Worm (Caenorhabditis elegans) whole organism, early embryonic: Measurements from ENCODE around the gene K08E7.5.

ENCODE experiments used
- B0310.2 ChIP-seq: sonication (generic microtip); optimal IDR thresholded peaks from 2 replicates; lab custom pipeline; 2016; ENCODE audit warnings: mild to moderate bottlenecking, missing genetic modification characterization, missing compliant biosample characterization
- aly-1 ChIP-seq: sonication (generic microtip); optimal IDR thresholded peaks from 2 replicates; lab custom pipeline; 2016; ENCODE audit warnings: missing genetic modification characterization, missing compliant biosample characterization
- ama-1 ChIP-seq: fragments of 150-350 bp; optimal IDR thresholded peaks from 2 replicates; lab custom pipeline; 2014
- ceh-13 ChIP-seq: fragments of 200-800 bp; sonication (Bioruptor generic); optimal IDR thresholded peaks from 2 replicates; lab custom pipeline; 2018; ENCODE audit warnings: mild to moderate bottlenecking, missing genetic modification characterization, missing compliant biosample characterization
- ets-7 ChIP-seq: sonication (generic microtip); optimal IDR thresholded peaks from 2 replicates; lab custom pipeline; 2016; ENCODE audit warnings: missing genotype, missing genetic modification characterization, missing compliant biosample characterization
- flt-1 ChIP-seq: fragments of 200-800 bp; sonication (Bioruptor generic); IDR thresholded peaks from 2 replicates; pipeline ENCODE4 v1.3.6; 2022; ENCODE audit warnings: missing genetic modification characterization, missing compliant biosample characterization
- hnd-1 ChIP-seq: sonication (generic microtip); optimal IDR thresholded peaks from 2 replicates; lab custom pipeline; 2016; ENCODE audit warnings: missing genetic modification characterization, missing compliant biosample characterization
- pes-1 ChIP-seq: fragments of 200-800 bp; sonication (Bioruptor generic); IDR thresholded peaks from 2 replicates; pipeline ENCODE4 v1.3.6; 2022; ENCODE audit warnings: missing genetic modification reagents, missing genetic modification characterization, missing compliant biosample characterization
- tbx-11 ChIP-seq: fragments of 200-800 bp; sonication (Bioruptor generic); IDR thresholded peaks from 2 replicates; pipeline ENCODE4 v1.3.6; 2022; ENCODE audit warnings: missing genetic modification characterization, missing compliant biosample characterization

ce11 chrIV:12614624-12615023 lies 41.5 kb downstream of the K08E7.5 start, which contains the start of gene efa-6:
- TF ChIP-seq hnd-1 (tag; lab: Kevin White, UChicago) (no peak), ets-7 (no peak), B0310.2 (tag; lab: Kevin White, UChicago) (no peak), flt-1 (GFP tag; lab: Robert Waterston, UW) (no peak), ama-1 (no peak), aly-1 (tag; lab: Kevin White, UChicago) (no peak), pes-1 (GFP tag; lab: Robert Waterston, UW) (no peak), ceh-13 (GFP tag; lab: Kevin White, UChicago) (no peak), tbx-11 (GFP tag; lab: Robert Waterston, UW) (no peak)
